Fruit fly (Drosophila melanogaster): ENCODE measurements around the gene CG2694.
A peak's percentile ranks its signal among the peaks of the same experiment; 100 is the strongest.

CG2694 gene

dm6 chrX:2742067-2742466, 28.2 kb downstream of the CG2694 start (continued):
- no peak for TF ChIP-seq CG10979 (tag; optimal IDR thresholded peaks at IDR 0.05)
- TF ChIP-seq Lhr (GFP tag; optimal IDR thresholded peaks at IDR 0.05), result no peak
- TF ChIP-seq nom (GFP tag; optimal IDR thresholded peaks at IDR 0.05), result peak; percentile 78
- peak; percentile 11 for TF ChIP-seq cg (GFP tag; optimal IDR thresholded peaks at IDR 0.05)
- no peak for TF ChIP-seq nau (GFP tag; optimal IDR thresholded peaks at IDR 0.05)
- no peak for TF ChIP-seq Neu2 (GFP tag; optimal IDR thresholded peaks at IDR 0.05; ENCODE audit: borderline replicate concordance)
- peak; percentile 13 for TF ChIP-seq CG34376 (GFP tag; optimal IDR thresholded peaks at IDR 0.05)
- peak; percentile 53; the same call in 1 of the 2 replicates for TF ChIP-seq Adf1 (GFP tag; IDR thresholded peaks at IDR 0.05)
- peak; percentile 81 for TF ChIP-seq sqz (GFP tag; optimal IDR thresholded peaks at IDR 0.05)
- TF ChIP-seq bowl (GFP tag; IDR thresholded peaks at IDR 0.05), result no peak
- TF ChIP-seq Max (GFP tag; optimal IDR thresholded peaks at IDR 0.05), result no peak
- no peak for TF ChIP-seq tna (GFP tag; IDR thresholded peaks at IDR 0.05; ENCODE audit: partially characterized antibody)
- no peak for TF ChIP-seq CG10274 (GFP tag; optimal IDR thresholded peaks at IDR 0.05)
- no peak for TF ChIP-seq CG1832 (GFP tag; optimal IDR thresholded peaks at IDR 0.05)
- TF ChIP-seq Eip74EF (GFP tag; optimal IDR thresholded peaks at IDR 0.05), result no peak
- TF ChIP-seq CG17359 (tag; optimal IDR thresholded peaks at IDR 0.05), result peak; percentile 65

DNA sequence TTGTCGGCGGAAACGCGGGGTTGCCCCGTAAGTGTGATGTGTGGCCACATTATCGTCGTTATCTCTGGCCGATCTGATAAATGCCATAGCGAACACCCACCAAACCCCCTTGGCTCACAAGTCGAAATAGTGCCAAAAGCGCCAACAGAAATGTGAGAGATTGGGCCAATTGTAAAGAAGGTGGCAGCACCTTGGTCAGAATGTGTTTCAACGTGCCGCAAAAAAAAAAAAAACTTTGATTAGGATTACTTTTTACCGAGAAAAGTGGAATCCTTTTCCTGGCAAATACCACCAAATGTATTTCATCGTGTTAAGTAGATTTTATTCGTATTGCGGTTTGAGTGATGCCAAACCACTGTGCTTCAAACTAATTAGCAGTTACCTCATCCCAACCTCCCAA, 29.1 kb downstream of the CG2694 start:
- TF ChIP-seq HLH54F (GFP tag; optimal IDR thresholded peaks at IDR 0.05), result peak; percentile 83
- TF ChIP-seq CG8281 (tag; optimal IDR thresholded peaks at IDR 0.05), result peak; percentile 37
- TF ChIP-seq Nf-YC (tag; optimal IDR thresholded peaks at IDR 0.05), result no peak
- peak; percentile 85 for TF ChIP-seq CG7786 (GFP tag; optimal IDR thresholded peaks at IDR 0.05)
- peak; percentile 79 for TF ChIP-seq fu2 (GFP tag; optimal IDR thresholded peaks at IDR 0.05)
- peak; percentile 52 for TF ChIP-seq CG1233 (GFP tag; optimal IDR thresholded peaks at IDR 0.05)
- peak; percentile 85 for TF ChIP-seq HLH3B (GFP tag; IDR thresholded peaks at IDR 0.05)
- TF ChIP-seq eyg (GFP tag; optimal IDR thresholded peaks at IDR 0.05), result peak; percentile 72
- no peak for TF ChIP-seq CG4328 (GFP tag; optimal IDR thresholded peaks at IDR 0.05)
- no peak for TF ChIP-seq cato (GFP tag; optimal IDR thresholded peaks at IDR 0.05; ENCODE audit: borderline replicate concordance)
- TF ChIP-seq jumu (GFP tag; optimal IDR thresholded peaks at IDR 0.05), result peak; percentile 84
- TF ChIP-seq Eip74EF (GFP tag; optimal IDR thresholded peaks at IDR 0.05), result no peak
- TF ChIP-seq Sry-δ (GFP tag; optimal IDR thresholded peaks at IDR 0.05), result peak; percentile 43
- TF ChIP-seq Atf6 (GFP tag; IDR thresholded peaks at IDR 0.05), result peak; percentile 94
- TF ChIP-seq CG8388 (GFP tag; optimal IDR thresholded peaks at IDR 0.05), result peak; percentile 16
- TF ChIP-seq Dbx (GFP tag; IDR thresholded peaks at IDR 0.05), result peak; percentile 92
- TF ChIP-seq Hr78 (GFP tag; optimal IDR thresholded peaks at IDR 0.05), result no peak
- no peak for TF ChIP-seq Dp (GFP tag; optimal IDR thresholded peaks at IDR 0.05)
- TF ChIP-seq peb (GFP tag; IDR thresholded peaks at IDR 0.05), result peak; percentile 67
- no peak for TF ChIP-seq pros (GFP tag; optimal IDR thresholded peaks at IDR 0.05)
- TF ChIP-seq insv (GFP tag; optimal IDR thresholded peaks at IDR 0.05), result no peak
- TF ChIP-seq CG8924 (tag; optimal IDR thresholded peaks at IDR 0.05), result peak; percentile 52
- TF ChIP-seq D (optimal IDR thresholded peaks at IDR 0.05), result no peak
- peak; percentile 25 for TF ChIP-seq D (GFP tag; optimal IDR thresholded peaks at IDR 0.05)
- TF ChIP-seq klu (GFP tag; IDR thresholded peaks at IDR 0.05), result peak; percentile 77
- peak in 1 of 2 experiments; percentile 48 for TF ChIP-seq bsh (GFP tag; optimal IDR thresholded peaks at IDR 0.05)
- TF ChIP-seq Awh (GFP tag; IDR thresholded peaks at IDR 0.05), result peak; percentile 74
- no peak for TF ChIP-seq CG15073 (GFP tag; optimal IDR thresholded peaks at IDR 0.05)
- TF ChIP-seq chinmo (GFP tag; IDR thresholded peaks at IDR 0.05; ENCODE audit: partially characterized antibody), result no peak
- TF ChIP-seq Taf1 (GFP tag; IDR thresholded peaks at IDR 0.05), result peak; percentile 95
- TF ChIP-seq CG16815 (GFP tag; optimal IDR thresholded peaks at IDR 0.05), result peak; percentile 56
- peak; percentile 85 for TF ChIP-seq Optix (GFP tag; IDR thresholded peaks at IDR 0.05)
- TF ChIP-seq Mad (GFP tag; optimal IDR thresholded peaks at IDR 0.05), result peak; percentile 59
- TF ChIP-seq Xbp1 (GFP tag; optimal IDR thresholded peaks at IDR 0.05), result peak; percentile 74
- TF ChIP-seq gsb (GFP tag; IDR thresholded peaks at IDR 0.05), result peak; percentile 91
